Worm (Caenorhabditis elegans): ENCODE measurements around the gene F19B10.4.

F19B10.4 gene

DNA sequence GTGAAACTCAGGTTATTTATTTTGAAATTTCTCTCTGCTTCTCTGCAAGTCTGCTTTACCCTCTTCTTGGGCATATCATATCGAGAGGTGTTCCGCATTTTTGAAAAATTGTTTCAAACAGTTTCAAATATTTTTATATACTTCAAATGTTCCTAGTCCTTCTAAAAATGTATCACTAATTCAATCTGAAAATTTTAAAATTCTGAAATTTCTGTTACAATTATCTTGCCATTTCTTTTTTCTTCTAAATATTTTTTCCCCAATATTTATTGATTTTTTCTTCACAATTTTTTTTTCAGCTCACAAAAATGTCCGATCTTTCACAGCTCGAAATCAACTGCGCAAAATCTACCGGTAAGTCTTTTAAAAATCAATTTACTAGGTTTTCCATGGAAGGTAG, at the start of gene F19B10.4:
Gene F19B10.4 (plus strand): TSS at position 301 of the 400 bp plus-strand sequence.
- TF ChIP-seq mbf-1 (tag; optimal IDR thresholded peaks at IDR 0.05) (no peak), mdl-1 (tag; optimal IDR thresholded peaks at IDR 0.05) (no peak), ZK546.5 (tag; optimal IDR thresholded peaks at IDR 0.05) (no peak), sem-4 (tag; optimal IDR thresholded peaks at IDR 0.05) (no peak), nhr-77 (tag; optimal IDR thresholded peaks at IDR 0.05) (no peak), sma-9 (GFP tag; optimal IDR thresholded peaks at IDR 0.05) (no peak), sma-9 (tag; optimal IDR thresholded peaks at IDR 0.05) (no peak), nhr-129 (tag; optimal IDR thresholded peaks at IDR 0.05) (no peak), ceh-16 (tag; optimal IDR thresholded peaks at IDR 0.05) (no peak), sma-3 (GFP tag; optimal IDR thresholded peaks at IDR 0.05) (no peak), nhr-21 (tag; optimal IDR thresholded peaks at IDR 0.05) (no peak), lin-39 (tag; optimal IDR thresholded peaks at IDR 0.05) (no peak), peb-1 (tag; optimal IDR thresholded peaks at IDR 0.05) (no peak), nhr-25 (tag; optimal IDR thresholded peaks at IDR 0.05) (no peak)

DNA sequence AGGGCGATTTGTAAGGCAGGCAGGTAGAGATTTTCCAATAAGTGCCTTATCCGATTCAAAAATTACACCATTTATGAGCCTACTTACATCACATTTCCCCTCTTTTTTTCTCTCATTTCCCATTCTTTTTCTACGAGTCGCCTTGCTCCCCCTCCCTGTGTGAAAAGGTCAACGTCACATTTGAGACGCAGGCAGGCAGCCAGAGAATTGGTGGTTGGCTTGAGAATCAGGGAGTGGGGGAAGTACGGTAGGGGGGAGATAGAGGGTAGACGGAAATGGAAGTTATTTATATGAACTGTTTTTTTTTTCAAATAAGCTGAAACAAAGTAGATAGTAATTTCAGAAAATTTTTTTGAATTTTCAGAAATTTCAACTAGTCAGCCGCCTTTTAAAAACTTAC, 43.3 kb upstream of the F19B10.4 start:
- TF ChIP-seq C34F6.9 (tag; optimal IDR thresholded peaks at IDR 0.05) (no peak), elt-3 (tag; optimal IDR thresholded peaks at IDR 0.05) (no peak), nhr-6 (tag; optimal IDR thresholded peaks at IDR 0.05) (no peak), crh-2 (tag; optimal IDR thresholded peaks at IDR 0.05) (no peak)

- TF ChIP-seq ama-1 (optimal IDR thresholded peaks at IDR 0.05) (no peak), mdl-1 (tag; optimal IDR thresholded peaks at IDR 0.05) (no peak), lin-39 (tag; optimal IDR thresholded peaks at IDR 0.05) (no peak), skn-1 (tag; optimal IDR thresholded peaks at IDR 0.05) (no peak), nhr-10 (tag; optimal IDR thresholded peaks at IDR 0.05) (no peak), nhr-21 (tag; optimal IDR thresholded peaks at IDR 0.05) (no peak), fos-1 (tag; optimal IDR thresholded peaks at IDR 0.05) (no peak), zag-1 (tag; optimal IDR thresholded peaks at IDR 0.05) (no peak), elt-3 (tag; optimal IDR thresholded peaks at IDR 0.05) (no peak), ztf-1 (GFP tag; conservative IDR thresholded peaks at IDR 0.05) (no peak), dmd-4 (tag; optimal IDR thresholded peaks at IDR 0.05) (no peak)
These were observed 42.4 kb upstream of the F19B10.4 start, which contains the start of gene F40E12.1 for ce11 chrII:3617512-3617911. TSS of gene F40E12.1 (plus strand) at chrII:3617812.

- TF ChIP-seq ama-1 (optimal IDR thresholded peaks at IDR 0.05) (no peak), mdl-1 (tag; optimal IDR thresholded peaks at IDR 0.05) (no peak), ceh-82 (tag; optimal IDR thresholded peaks at IDR 0.05) (no peak), C34F6.9 (tag; optimal IDR thresholded peaks at IDR 0.05) (no peak), R02D3.7 (tag; optimal IDR thresholded peaks at IDR 0.05) (no peak), ztf-1 (GFP tag; conservative IDR thresholded peaks at IDR 0.05) (no peak), nhr-237 (tag; optimal IDR thresholded peaks at IDR 0.05) (no peak), blmp-1 (tag; optimal IDR thresholded peaks at IDR 0.05; ENCODE audit: insufficient read depth) (no peak), F13H6.1 (tag; optimal IDR thresholded peaks at IDR 0.05) (no peak), nhr-6 (tag; optimal IDR thresholded peaks at IDR 0.05) (no peak), dmd-4 (tag; optimal IDR thresholded peaks at IDR 0.05) (no peak), crh-2 (tag; optimal IDR thresholded peaks at IDR 0.05) (no peak), unc-39 (tag; optimal IDR thresholded peaks at IDR 0.05) (no peak), Y55F3AM.14 (GFP tag; optimal IDR thresholded peaks at IDR 0.05) (no peak), egl-27 (tag; optimal IDR thresholded peaks at IDR 0.05) (no peak)
These were observed 39.0 kb upstream of the F19B10.4 start for ce11 chrII:3620862-3621261.

- TF ChIP-seq C34F6.9 (tag; optimal IDR thresholded peaks at IDR 0.05) (no peak), lin-11 (tag; optimal IDR thresholded peaks at IDR 0.05) (no peak), gmeb-1 (tag; optimal IDR thresholded peaks at IDR 0.05) (no peak), snpc-4 (tag; optimal IDR thresholded peaks at IDR 0.05) (no peak), elt-1 (tag; optimal IDR thresholded peaks at IDR 0.05) (no peak), R02D3.7 (tag; optimal IDR thresholded peaks at IDR 0.05) (no peak), lsy-2 (tag; optimal IDR thresholded peaks at IDR 0.05) (no peak), nhr-10 (tag; optimal IDR thresholded peaks at IDR 0.05) (no peak), ama-1 (optimal IDR thresholded peaks at IDR 0.05) (no peak), F13H6.1 (tag; optimal IDR thresholded peaks at IDR 0.05) (no peak), ztf-4 (tag; optimal IDR thresholded peaks at IDR 0.05) (no peak), elt-3 (tag; optimal IDR thresholded peaks at IDR 0.05) (no peak)
These were observed 37.9 kb upstream of the F19B10.4 start, which contains the start of gene M151.7 for ce11 chrII:3622014-3622413. TSS of gene M151.7 (plus strand) at chrII:3622314.

All from whole organism, L2 larva.